Worm (Caenorhabditis elegans) whole organism, L2 larva: ENCODE data around the gene T14G8.4.

Source experiments
- ama-1 ChIP-seq: fragments of 150-350 bp; optimal IDR thresholded peaks from 2 replicates; lab custom pipeline; 2018; ENCODE audit warnings: inconsistent platforms
- elt-3 ChIP-seq: sonication (generic microtip); optimal IDR thresholded peaks from 2 replicates; lab custom pipeline; 2017; ENCODE audit warnings: missing biosample characterization, missing genetic modification characterization
- mdl-1 ChIP-seq, 2 experiments: fragments of 150-350 bp in 1 of 2; sonication (generic microtip) in 1 of 2; optimal IDR thresholded peaks; 2 replicates each; lab custom pipeline; 2017; ENCODE audit warnings: missing biosample characterization in 2 of 2, missing genetic modification characterization in 2 of 2
- sem-4 ChIP-seq: fragments of 150-350 bp; optimal IDR thresholded peaks from 2 replicates; lab custom pipeline; 2014; ENCODE audit warnings: missing biosample characterization, missing genetic modification reagents, missing genetic modification characterization
- unc-55 ChIP-seq: fragments of 150-350 bp; sonication (generic microtip); optimal IDR thresholded peaks from 3 replicates; lab custom pipeline; 2014; ENCODE audit warnings: missing biosample characterization, missing genetic modification reagents, missing genetic modification characterization
- ztf-4 ChIP-seq: fragments of 150-350 bp; optimal IDR thresholded peaks from 2 replicates; lab custom pipeline; 2014; ENCODE audit warnings: missing biosample characterization, missing genetic modification characterization

DNA sequence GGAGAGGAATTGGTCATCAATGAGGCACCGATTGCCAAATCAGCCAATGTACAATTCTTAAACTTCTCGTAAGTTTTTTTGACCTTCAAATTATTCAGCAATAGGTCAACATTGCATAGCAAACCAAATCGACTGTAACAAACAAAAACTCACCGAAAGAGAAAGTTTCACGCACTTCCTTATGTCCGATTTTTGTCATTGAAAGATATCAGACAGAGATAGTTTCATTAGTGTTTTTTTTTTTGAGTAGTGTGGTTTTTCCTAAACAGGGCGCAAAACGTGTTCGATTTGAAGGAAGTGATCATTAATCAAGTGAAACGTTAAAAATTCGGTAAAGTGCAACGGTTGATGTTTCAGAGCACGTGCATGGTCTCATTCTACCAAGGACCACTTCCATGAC lies 19.5 kb downstream of the T14G8.4 start:
- TF ChIP-seq unc-55 (GFP tag; lab: Kevin White, UChicago) (no peak), ztf-4 (tag; lab: Kevin White, UChicago) (no peak), sem-4 (tag; lab: Kevin White, UChicago) (peak; percentile 32), elt-3 (no peak), mdl-1 (tag; optimal IDR thresholded peaks at IDR 0.05; lab: Kevin White, UChicago) (peak in 1 of 2 experiments; percentile 13), ama-1 (lab: Kevin White, UChicago) (no peak)
